Fruit fly (Drosophila melanogaster) whole organism, embryonic: ENCODE results near the gene CG17187.

ENCODE experiments used
- Atf3 ChIP-seq: fragments of 200-800 bp; sonication (Bioruptor generic); optimal IDR thresholded peaks from 3 replicates; lab custom pipeline; 2016; ENCODE audit warnings: missing biosample characterization, missing genetic modification characterization
- Awh ChIP-seq: fragments of 200-800 bp; sonication (Bioruptor generic); IDR thresholded peaks from 2 replicates; pipeline ENCODE4, ENCODE4 v1.3.6; 2022; ENCODE audit warnings: missing biosample characterization, missing genetic modification characterization
- CG10267 ChIP-seq: fragments of 200-800 bp; sonication (Bioruptor generic); optimal IDR thresholded peaks from 2 replicates; lab custom pipeline; 2018; ENCODE audit warnings: missing biosample characterization, mild to moderate bottlenecking, missing genetic modification characterization, moderate library complexity
- CG10979 ChIP-seq: fragments of 200-800 bp; sonication (Bioruptor generic); optimal IDR thresholded peaks from 2 replicates; lab custom pipeline; 2018; ENCODE audit warnings: missing biosample characterization, mild to moderate bottlenecking, missing genetic modification characterization, moderate library complexity
- CG12104 ChIP-seq: fragments of 200-800 bp; sonication (Bioruptor generic); optimal IDR thresholded peaks from 3 replicates; lab custom pipeline; 2016; ENCODE audit warnings: missing biosample characterization, missing genetic modification characterization
- CG13624 ChIP-seq: fragments of 200-800 bp; sonication (Bioruptor generic); optimal IDR thresholded peaks from 2 replicates; lab custom pipeline; 2016; ENCODE audit warnings: missing biosample characterization, missing genetic modification characterization
- CG13775 ChIP-seq: fragments of 200-800 bp; sonication (Bioruptor generic); optimal IDR thresholded peaks from 3 replicates; lab custom pipeline; 2017; ENCODE audit warnings: missing biosample characterization, mild to moderate bottlenecking, missing genetic modification characterization
- CG17829 ChIP-seq: fragments of 200-800 bp; optimal IDR thresholded peaks from 2 replicates; lab custom pipeline; 2019; ENCODE audit warnings: missing biosample characterization, mild to moderate bottlenecking, missing genetic modification characterization, moderate library complexity
- CG31365 ChIP-seq: fragments of 200-800 bp; sonication (Bioruptor generic); optimal IDR thresholded peaks from 2 replicates; lab custom pipeline; 2018; ENCODE audit warnings: missing biosample characterization, mild to moderate bottlenecking, missing genetic modification characterization
- CG31441 ChIP-seq: fragments of 200-800 bp; sonication (Bioruptor generic); IDR thresholded peaks from 2 replicates; pipeline ENCODE4 v1.3.6; 2022; ENCODE audit warnings: missing biosample characterization, missing genetic modification characterization
- CG34376 ChIP-seq: fragments of 200-800 bp; sonication (Bioruptor generic); optimal IDR thresholded peaks from 2 replicates; lab custom pipeline; 2018; ENCODE audit warnings: missing biosample characterization, mild to moderate bottlenecking, missing genetic modification characterization
- CG42726 ChIP-seq: fragments of 200-800 bp; sonication (Bioruptor generic); IDR thresholded peaks from 2 replicates; pipeline ENCODE4 v1.3.6; 2022; ENCODE audit warnings: missing biosample characterization, missing genetic modification characterization; ENCODE audit not compliant: partially characterized antibody
- CG4424 ChIP-seq: fragments of 200-800 bp; sonication (Bioruptor generic); optimal IDR thresholded peaks from 3 replicates; lab custom pipeline; 2016; ENCODE audit warnings: missing biosample characterization, missing genetic modification characterization
- CG6765 ChIP-seq: fragments of 200-800 bp; sonication (Bioruptor generic); optimal IDR thresholded peaks from 3 replicates; lab custom pipeline; 2017; ENCODE audit warnings: missing biosample characterization, mild to moderate bottlenecking, missing genetic modification characterization
- CG7357 ChIP-seq: fragments of 200-800 bp; sonication (Bioruptor generic); IDR thresholded peaks from 3 replicates; pipeline ENCODE4 v1.3.6; 2022; ENCODE audit warnings: missing biosample characterization, missing genetic modification characterization
- CG8388 ChIP-seq: fragments of 200-800 bp; sonication (Bioruptor generic); optimal IDR thresholded peaks from 2 replicates; lab custom pipeline; 2019; ENCODE audit warnings: missing biosample characterization, mild to moderate bottlenecking, missing genetic modification characterization, moderate library complexity
- CG8924 ChIP-seq: fragments of 200-800 bp; optimal IDR thresholded peaks from 3 replicates; lab custom pipeline; 2019; ENCODE audit warnings: missing biosample characterization, mild to moderate bottlenecking, missing genetic modification characterization, moderate library complexity
- CG9876 ChIP-seq: fragments of 200-800 bp; sonication (Bioruptor generic); optimal IDR thresholded peaks from 2 replicates; lab custom pipeline; 2016; ENCODE audit warnings: missing biosample characterization, missing genetic modification characterization
- CrebB ChIP-seq: fragments of 200-800 bp; sonication (Bioruptor generic); optimal IDR thresholded peaks from 3 replicates; lab custom pipeline; 2018; ENCODE audit warnings: missing biosample characterization, mild to moderate bottlenecking, missing genetic modification characterization
- D ChIP-seq, 2 experiments: fragments of 200-800 bp in 1 of 2; fragments of >200 bp in 1 of 2; sonication (Bioruptor generic) in 1 of 2; optimal IDR thresholded peaks; 2 replicates in 1 of 2; 3 replicates in 1 of 2; lab custom pipeline; 2017; ENCODE audit warnings: mild to moderate bottlenecking in 1 of 2, missing biosample characterization in 1 of 2, missing genetic modification characterization in 1 of 2, missing genetic modification reagents in 1 of 2
- Dbx ChIP-seq: fragments of 200-800 bp; sonication (Bioruptor generic); IDR thresholded peaks from 3 replicates; pipeline ENCODE4 v1.3.6; 2022; ENCODE audit warnings: missing biosample characterization, missing genetic modification characterization
- Dfd ChIP-seq, 2 experiments: fragments of >200 bp; optimal IDR thresholded peaks; 2 replicates each; lab custom pipeline; 2017; ENCODE audit warnings: missing biosample characterization in 2 of 2, missing genetic modification characterization in 2 of 2
- Dip3 ChIP-seq: fragments of 200-800 bp; sonication (Bioruptor generic); optimal IDR thresholded peaks from 3 replicates; lab custom pipeline; 2016; ENCODE audit warnings: missing biosample characterization, missing genetic modification characterization
- Ets65A ChIP-seq: fragments of 200-800 bp; sonication (Bioruptor generic); peaks from one replicate; lab custom pipeline; 2016; ENCODE audit warnings: missing biosample characterization, missing genetic modification characterization
- GATAe ChIP-seq: fragments of 200-800 bp; sonication (Bioruptor generic); conservative IDR thresholded peaks from 2 replicates; pipeline ENCODE4 v1.3.6; 2022; ENCODE audit warnings: missing biosample characterization, missing genetic modification characterization
- HHEX ChIP-seq: fragments of 200-800 bp; sonication (Bioruptor generic); optimal IDR thresholded peaks from 3 replicates; lab custom pipeline; 2017; ENCODE audit warnings: missing biosample characterization, mild to moderate bottlenecking, missing genetic modification characterization, missing genetic modification reagents
- HLH4C ChIP-seq: fragments of 200-800 bp; sonication (Bioruptor generic); IDR thresholded peaks from 3 replicates; pipeline ENCODE4 v1.3.6; 2022; ENCODE audit warnings: missing biosample characterization, missing genetic modification characterization; ENCODE audit not compliant: partially characterized antibody
- HLHmδ ChIP-seq: fragments of 200-800 bp; sonication (Bioruptor generic); optimal IDR thresholded peaks from 2 replicates; lab custom pipeline; 2018; ENCODE audit warnings: missing biosample characterization, mild to moderate bottlenecking, missing genetic modification characterization, moderate library complexity
- Hmr ChIP-seq: fragments of 200-800 bp; sonication (Bioruptor generic); optimal IDR thresholded peaks from 3 replicates; lab custom pipeline; 2017; ENCODE audit warnings: mild to moderate bottlenecking, missing biosample characterization, missing genetic modification reagents, missing genetic modification characterization
- Hmx ChIP-seq: fragments of 200-800 bp; sonication (Bioruptor generic); optimal IDR thresholded peaks from 2 replicates; lab custom pipeline; 2016; ENCODE audit warnings: missing biosample characterization, missing genetic modification characterization
- Max ChIP-seq: fragments of 200-800 bp; sonication (Bioruptor generic); optimal IDR thresholded peaks from 2 replicates; lab custom pipeline; 2016; ENCODE audit warnings: missing biosample characterization, mild to moderate bottlenecking, missing genetic modification characterization
- Nf-YB ChIP-seq: fragments of 200-800 bp; sonication (Bioruptor generic); optimal IDR thresholded peaks from 3 replicates; lab custom pipeline; 2019; ENCODE audit warnings: missing biosample characterization, mild to moderate bottlenecking, missing genetic modification characterization, moderate library complexity
- Stat92E ChIP-seq, 3 experiments: fragments of >200 bp in 2 of 3; fragments of 200-800 bp in 1 of 3; sonication (Bioruptor generic) in 1 of 3; optimal IDR thresholded peaks; 2 replicates each; lab custom pipeline; 2017 to 2019; ENCODE audit warnings: missing biosample characterization in 3 of 3, missing genetic modification characterization in 3 of 3, mild to moderate bottlenecking in 1 of 3, moderate library complexity in 1 of 3
- ash1 ChIP-seq: fragments of 200-800 bp; sonication (Bioruptor generic); optimal IDR thresholded peaks from 2 replicates; lab custom pipeline; 2018; ENCODE audit warnings: missing biosample characterization, mild to moderate bottlenecking, missing genetic modification characterization
- btn ChIP-seq: fragments of 200-800 bp; sonication (Bioruptor generic); optimal IDR thresholded peaks from 2 replicates; lab custom pipeline; 2016; ENCODE audit warnings: missing biosample characterization, missing genetic modification characterization
- chinmo ChIP-seq: fragments of 200-800 bp; sonication (Bioruptor generic); IDR thresholded peaks from 4 replicates; pipeline ENCODE4 v1.3.6; 2022; ENCODE audit warnings: missing biosample characterization, missing genetic modification characterization; ENCODE audit not compliant: partially characterized antibody
- disco-r ChIP-seq: fragments of 200-800 bp; sonication (Bioruptor generic); optimal IDR thresholded peaks from 2 replicates; lab custom pipeline; 2016; ENCODE audit warnings: missing biosample characterization, missing genetic modification characterization
- fu2 ChIP-seq: fragments of 200-800 bp; sonication (Bioruptor generic); optimal IDR thresholded peaks from 2 replicates; lab custom pipeline; 2016; ENCODE audit warnings: missing biosample characterization, missing genetic modification characterization
- grn ChIP-seq: fragments of 200-800 bp; sonication (Bioruptor generic); optimal IDR thresholded peaks from 3 replicates; lab custom pipeline; 2017; ENCODE audit warnings: missing biosample characterization, missing genetic modification characterization
- h ChIP-seq: fragments of >200 bp; optimal IDR thresholded peaks from 2 replicates; lab custom pipeline; 2017
- jing ChIP-seq: fragments of 200-800 bp; sonication (Bioruptor generic); optimal IDR thresholded peaks from 2 replicates; lab custom pipeline; 2018; ENCODE audit warnings: missing biosample characterization, mild to moderate bottlenecking, missing genetic modification characterization
- mirr ChIP-seq: fragments of 200-800 bp; sonication (Bioruptor generic); optimal IDR thresholded peaks from 3 replicates; lab custom pipeline; 2018; ENCODE audit warnings: missing biosample characterization, mild to moderate bottlenecking, missing genetic modification characterization
- nmo ChIP-seq: fragments of 200-800 bp; sonication (Bioruptor generic); optimal IDR thresholded peaks from 2 replicates; lab custom pipeline; 2018; ENCODE audit warnings: missing biosample characterization, mild to moderate bottlenecking, missing genetic modification characterization, moderate library complexity
- onecut ChIP-seq: fragments of 200-800 bp; sonication (Bioruptor generic); IDR thresholded peaks from 2 replicates; pipeline ENCODE4 v1.3.6; 2022; ENCODE audit warnings: missing biosample characterization, missing genetic modification characterization
- pita ChIP-seq: fragments of 200-800 bp; sonication (Bioruptor generic); optimal IDR thresholded peaks from 2 replicates; lab custom pipeline; 2017; ENCODE audit warnings: missing biosample characterization, mild to moderate bottlenecking, missing genetic modification characterization
- pum ChIP-seq: fragments of 200-800 bp; sonication (Bioruptor generic); optimal IDR thresholded peaks from 2 replicates; lab custom pipeline; 2016; ENCODE audit warnings: missing biosample characterization, missing genetic modification characterization
- sd ChIP-seq: fragments of 200-800 bp; sonication (Bioruptor generic); optimal IDR thresholded peaks from 3 replicates; lab custom pipeline; 2018; ENCODE audit warnings: missing biosample characterization, mild to moderate bottlenecking, missing genetic modification characterization, moderate library complexity
- stwl ChIP-seq: fragments of 200-800 bp; sonication (Bioruptor generic); optimal IDR thresholded peaks from 3 replicates; lab custom pipeline; 2018; ENCODE audit warnings: missing biosample characterization, mild to moderate bottlenecking, missing genetic modification characterization, moderate library complexity
- sug ChIP-seq: fragments of 200-800 bp; optimal IDR thresholded peaks from 2 replicates; lab custom pipeline; 2019; ENCODE audit warnings: missing biosample characterization, mild to moderate bottlenecking, missing genetic modification characterization, moderate library complexity
- vnd ChIP-seq: fragments of 200-800 bp; sonication (Bioruptor generic); IDR thresholded peaks from 3 replicates; pipeline ENCODE4 v1.3.6; 2022; ENCODE audit warnings: missing biosample characterization, missing genetic modification characterization; ENCODE audit not compliant: partially characterized antibody

CG17187 gene

dm6 chr3R:11199227-11199835 is 32.3 kb downstream of the CG17187 start:
- TF ChIP-seq CG10979 (tag; lab: Kevin White, UChicago) (no peak), Dbx (no peak), HLH4C (GFP tag; lab: Robert Waterston, UW) (no peak), GATAe (GFP tag; lab: Robert Waterston, UW) (peak; percentile 21; the same call in 1 of the 2 replicates), Dfd (GFP tag; optimal IDR thresholded peaks at IDR 0.05; lab: Kevin White, UChicago) (no peak), CG34376 (GFP tag; lab: Kevin White, UChicago) (peak; percentile 64), CG4424 (GFP tag; lab: Kevin White, UChicago) (no peak), CG7357 (no peak), pum (GFP tag; lab: Kevin White, UChicago) (no peak), sug (tag; lab: Kevin White, UChicago) (peak; percentile 97), CG31365 (tag; lab: Kevin White, UChicago) (no peak), h (no peak), mirr (GFP tag; lab: Kevin White, UChicago) (peak; percentile 86), Atf3 (no peak), Hmr (GFP tag; lab: Kevin White, UChicago) (no peak), Hmx (GFP tag; lab: Kevin White, UChicago) (no peak), CG42726 (GFP tag; lab: Robert Waterston, UW) (no peak), CG6765 (GFP tag; lab: Kevin White, UChicago) (peak; percentile 12), CG13775 (no peak), HLHmδ (GFP tag; lab: Kevin White, UChicago) (no peak), Max (GFP tag; lab: Kevin White, UChicago) (no peak), CrebB (tag; lab: Kevin White, UChicago) (no peak), CG8388 (GFP tag; lab: Kevin White, UChicago) (no peak), pita (GFP tag; lab: Kevin White, UChicago) (no peak), stwl (tag; lab: Kevin White, UChicago) (no peak), onecut (GFP tag; lab: Robert Waterston, UW) (no peak), Nf-YB (GFP tag; lab: Kevin White, UChicago) (no peak), sd (tag; lab: Kevin White, UChicago) (peak; percentile 82), CG13624 (no peak), Awh (GFP tag; lab: Robert Waterston, UW) (no peak), btn (GFP tag; lab: Kevin White, UChicago) (no peak), ash1 (no peak), CG10267 (tag; lab: Kevin White, UChicago) (no peak), CG17829 (tag; lab: Kevin White, UChicago) (no peak), D (optimal IDR thresholded peaks at IDR 0.05; lab: Kevin White, UChicago) (no peak), D (GFP tag; optimal IDR thresholded peaks at IDR 0.05; lab: Kevin White, UChicago) (no peak), Stat92E (GFP tag; optimal IDR thresholded peaks at IDR 0.05; lab: Kevin White, UChicago) (no peak), CG12104 (GFP tag; lab: Kevin White, UChicago) (no peak), nmo (GFP tag; lab: Kevin White, UChicago) (no peak), CG31441 (GFP tag; lab: Robert Waterston, UW) (no peak), CG8924 (tag; lab: Kevin White, UChicago) (no peak), disco-r (GFP tag; lab: Kevin White, UChicago) (no peak), Ets65A (GFP tag; lab: Kevin White, UChicago) (peak; percentile 25), grn (GFP tag; lab: Kevin White, UChicago) (peak; percentile 87), CG9876 (GFP tag; lab: Kevin White, UChicago) (no peak), fu2 (GFP tag; lab: Kevin White, UChicago) (no peak), HHEX (GFP tag; lab: Kevin White, UChicago) (no peak), Dip3 (no peak), vnd (GFP tag; lab: Robert Waterston, UW) (0 out of 3 replicates have a peak, but pooled peaks have one; percentile 31), chinmo (no peak), jing (GFP tag; lab: Kevin White, UChicago) (no peak)
